Worm (Caenorhabditis elegans) whole organism, L3 larva: ENCODE measurements around the gene mml-1.
A peak's percentile ranks its signal among the peaks of the same experiment; 100 is the strongest.

ENCODE experiments used
- R02D3.7 ChIP-seq: fragments of 150-350 bp; optimal IDR thresholded peaks from 2 replicates; lab custom pipeline; 2014; ENCODE audit warnings: missing biosample characterization, missing genetic modification characterization
- ZK546.5 ChIP-seq: sonication (generic microtip); optimal IDR thresholded peaks from 2 replicates; lab custom pipeline; 2017; ENCODE audit warnings: missing biosample characterization, missing genetic modification characterization
- aly-2 ChIP-seq: fragments of 150-350 bp; optimal IDR thresholded peaks from 2 replicates; lab custom pipeline; 2014; ENCODE audit warnings: missing biosample characterization, missing genetic modification characterization
- ama-1 ChIP-seq: fragments of 150-350 bp; optimal IDR thresholded peaks from 2 replicates; lab custom pipeline; 2018
- ceh-16 ChIP-seq: sonication (generic microtip); optimal IDR thresholded peaks from 2 replicates; lab custom pipeline; 2017; ENCODE audit warnings: missing biosample characterization, missing genetic modification characterization
- ceh-28 ChIP-seq: fragments of 150-350 bp; optimal IDR thresholded peaks from 2 replicates; lab custom pipeline; 2014; ENCODE audit warnings: missing biosample characterization, missing genetic modification reagents, missing genetic modification characterization
- ceh-82 ChIP-seq: fragments of 150-350 bp; optimal IDR thresholded peaks from 2 replicates; lab custom pipeline; 2014; ENCODE audit warnings: missing biosample characterization, missing genetic modification characterization
- ceh-9 ChIP-seq: sonication (generic microtip); optimal IDR thresholded peaks from 2 replicates; lab custom pipeline; 2018; ENCODE audit warnings: missing biosample characterization, missing genetic modification characterization
- egl-27 ChIP-seq: sonication (generic microtip); optimal IDR thresholded peaks from 4 replicates; lab custom pipeline; 2017; ENCODE audit warnings: missing biosample characterization, missing genetic modification reagents, missing genetic modification characterization
- egl-5 ChIP-seq: fragments of 150-350 bp; optimal IDR thresholded peaks from 2 replicates; lab custom pipeline; 2017; ENCODE audit warnings: missing biosample characterization, missing genetic modification reagents, missing genetic modification characterization, inconsistent platforms
- elt-1 ChIP-seq: fragments of 150-350 bp; optimal IDR thresholded peaks from 2 replicates; lab custom pipeline; 2014; ENCODE audit warnings: missing biosample characterization, missing genetic modification characterization
- elt-2 ChIP-seq: sonication (generic microtip); optimal IDR thresholded peaks from 2 replicates; lab custom pipeline; 2016; ENCODE audit warnings: missing genetic modification reagents, mild to moderate bottlenecking, missing genetic modification characterization, missing compliant biosample characterization
- eor-1 ChIP-seq, 2 experiments: fragments of 150-350 bp; optimal IDR thresholded peaks; 2 replicates each; lab custom pipeline; 2014 to 2018; ENCODE audit warnings: missing biosample characterization in 2 of 2, missing genetic modification characterization in 2 of 2
- fkh-10 ChIP-seq: sonication (generic microtip); optimal IDR thresholded peaks from 2 replicates; lab custom pipeline; 2017; ENCODE audit warnings: missing biosample characterization, missing genetic modification reagents, missing genetic modification characterization
- fos-1 ChIP-seq: fragments of 150-350 bp; optimal IDR thresholded peaks from 2 replicates; lab custom pipeline; 2014; ENCODE audit warnings: missing biosample characterization, missing genetic modification characterization
- hmg-11 ChIP-seq: sonication (generic microtip); optimal IDR thresholded peaks from 2 replicates; lab custom pipeline; 2016; ENCODE audit warnings: missing genetic modification characterization, missing compliant biosample characterization
- jun-1 ChIP-seq: fragments of 150-350 bp; optimal IDR thresholded peaks from 2 replicates; lab custom pipeline; 2014; ENCODE audit warnings: missing biosample characterization, missing genetic modification reagents, missing genetic modification characterization
- lin-15B ChIP-seq: fragments of 150-350 bp; optimal IDR thresholded peaks from 2 replicates; lab custom pipeline; 2014; ENCODE audit warnings: missing biosample characterization, missing genetic modification characterization
- lin-39 ChIP-seq: fragments of 150-350 bp; optimal IDR thresholded peaks from 2 replicates; lab custom pipeline; 2018; ENCODE audit warnings: missing biosample characterization, missing genetic modification reagents, missing genetic modification characterization
- lsy-12 ChIP-seq: sonication (generic microtip); optimal IDR thresholded peaks from 2 replicates; lab custom pipeline; 2016; ENCODE audit warnings: mild to moderate bottlenecking, missing genetic modification characterization, missing compliant biosample characterization
- mdl-1 ChIP-seq: fragments of 150-350 bp; optimal IDR thresholded peaks from 2 replicates; lab custom pipeline; 2014; ENCODE audit warnings: missing biosample characterization, missing genetic modification characterization
- mml-1 ChIP-seq: fragments of 150-350 bp; sonication (generic microtip); optimal IDR thresholded peaks from 3 replicates; lab custom pipeline; 2014; ENCODE audit warnings: missing biosample characterization, missing genetic modification characterization
- nfya-1 ChIP-seq: sonication (generic microtip); optimal IDR thresholded peaks from 2 replicates; lab custom pipeline; 2017; ENCODE audit warnings: missing genetic modification characterization, mild to moderate bottlenecking, missing compliant biosample characterization, antibody characterized with exemption, moderate library complexity; ENCODE audit not compliant: insufficient read depth
- nhr-11 ChIP-seq: fragments of 150-350 bp; optimal IDR thresholded peaks from 2 replicates; lab custom pipeline; 2014; ENCODE audit warnings: missing biosample characterization, missing genetic modification characterization
- nhr-12 ChIP-seq: fragments of 150-350 bp; optimal IDR thresholded peaks from 2 replicates; lab custom pipeline; 2014; ENCODE audit warnings: missing biosample characterization, missing genetic modification characterization
- nhr-23 ChIP-seq: fragments of 150-350 bp; optimal IDR thresholded peaks from 2 replicates; lab custom pipeline; 2014; ENCODE audit warnings: missing biosample characterization, missing genetic modification reagents, missing genetic modification characterization
- nhr-237 ChIP-seq: fragments of 150-350 bp; optimal IDR thresholded peaks from 2 replicates; lab custom pipeline; 2014; ENCODE audit warnings: missing biosample characterization, missing genetic modification characterization
- nhr-25 ChIP-seq: sonication (generic microtip); optimal IDR thresholded peaks from 2 replicates; lab custom pipeline; 2017; ENCODE audit warnings: missing biosample characterization, missing genetic modification characterization
- nhr-28 ChIP-seq: fragments of 150-350 bp; optimal IDR thresholded peaks from 2 replicates; lab custom pipeline; 2014; ENCODE audit warnings: missing biosample characterization, missing genetic modification characterization
- nhr-43 ChIP-seq: sonication (generic microtip); optimal IDR thresholded peaks from 2 replicates; lab custom pipeline; 2016; ENCODE audit warnings: mild to moderate bottlenecking, missing genetic modification characterization, missing compliant biosample characterization; ENCODE audit not compliant: poor library complexity, severe bottlenecking
- nhr-77 ChIP-seq: fragments of 150-350 bp; optimal IDR thresholded peaks from 2 replicates; lab custom pipeline; 2014; ENCODE audit warnings: missing biosample characterization, missing genetic modification characterization
- pha-4 ChIP-seq: fragments of 150-350 bp; optimal IDR thresholded peaks from 2 replicates; lab custom pipeline; 2014; ENCODE audit warnings: missing biosample characterization, missing genetic modification reagents, missing genetic modification characterization
- sea-2 ChIP-seq: fragments of 150-350 bp; sonication (generic microtip); optimal IDR thresholded peaks from 4 replicates; lab custom pipeline; 2014; ENCODE audit warnings: missing biosample characterization, missing genetic modification reagents, missing genetic modification characterization
- skn-1 ChIP-seq: fragments of 150-350 bp; optimal IDR thresholded peaks from 2 replicates; lab custom pipeline; 2014; ENCODE audit warnings: missing biosample characterization, missing genetic modification characterization
- snpc-4 ChIP-seq: fragments of 150-350 bp; optimal IDR thresholded peaks from 2 replicates; lab custom pipeline; 2014; ENCODE audit warnings: missing biosample characterization, missing genetic modification characterization
- tbx-2 ChIP-seq: sonication (generic microtip); optimal IDR thresholded peaks from 2 replicates; lab custom pipeline; 2016; ENCODE audit warnings: mild to moderate bottlenecking, missing genetic modification characterization, missing compliant biosample characterization
- unc-62 ChIP-seq: fragments of 150-350 bp; sonication (generic microtip); optimal IDR thresholded peaks from 4 replicates; lab custom pipeline; 2014; ENCODE audit warnings: missing biosample characterization, missing genetic modification reagents, missing genetic modification characterization
- zag-1 ChIP-seq: fragments of 150-350 bp; optimal IDR thresholded peaks from 2 replicates; lab custom pipeline; 2014; ENCODE audit warnings: missing biosample characterization, missing genetic modification characterization
- ztf-11 ChIP-seq: fragments of 150-350 bp; optimal IDR thresholded peaks from 2 replicates; lab custom pipeline; 2014; ENCODE audit warnings: missing biosample characterization, missing genetic modification characterization

mml-1 gene

DNA sequence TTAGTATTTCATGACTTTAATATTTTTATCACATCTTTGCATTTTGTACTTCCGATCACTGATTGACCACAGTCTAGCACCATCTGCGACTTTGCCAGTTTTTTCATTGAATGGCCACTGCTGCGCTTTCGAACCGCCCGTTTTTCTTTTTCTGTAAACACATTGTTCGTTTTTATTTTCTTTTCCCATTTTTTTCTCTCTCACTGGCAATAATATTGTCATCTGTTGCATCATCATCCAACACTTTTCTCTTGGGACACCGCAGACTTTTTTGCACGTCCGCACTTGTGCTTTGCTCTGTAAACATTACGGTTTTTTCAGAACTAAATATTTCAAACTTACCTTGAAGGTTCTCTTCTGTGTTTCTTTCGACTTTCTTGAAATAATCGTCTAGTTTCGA lies 15.9 kb downstream of the mml-1 start:
- TF ChIP-seq nfya-1 (tag; lab: Kevin White, UChicago): peak; percentile 8
- TF ChIP-seq pha-4 (tag; lab: Kevin White, UChicago): peak; percentile 82
- no peak for TF ChIP-seq nhr-28 (tag; lab: Kevin White, UChicago)
- no peak for TF ChIP-seq hmg-11 (tag; lab: Kevin White, UChicago)

ce11 chrIII:7357356-7357755 lies 17.2 kb downstream of the mml-1 start, which contains the start of gene F08F8.10:
TSS of gene F08F8.10 (minus strand) at chrIII:7357393.
- TF ChIP-seq elt-1 (tag; lab: Kevin White, UChicago) (no peak), pha-4 (tag; lab: Kevin White, UChicago) (peak; percentile 63), nfya-1 (tag; lab: Kevin White, UChicago) (peak; percentile 33), nhr-77 (no peak), ama-1 (lab: Kevin White, UChicago) (no peak), aly-2 (tag; lab: Kevin White, UChicago) (no peak), ztf-11 (no peak), ceh-16 (no peak), zag-1 (tag; lab: Kevin White, UChicago) (no peak), egl-27 (tag; lab: Kevin White, UChicago) (no peak), ceh-82 (tag; lab: Kevin White, UChicago) (no peak), fos-1 (tag; lab: Kevin White, UChicago) (no peak), egl-5 (peak; percentile 35), nhr-43 (no peak), snpc-4 (tag; lab: Kevin White, UChicago) (peak; percentile 47), nhr-28 (tag; lab: Kevin White, UChicago) (no peak), nhr-11 (tag; lab: Kevin White, UChicago) (no peak), lin-15B (tag; lab: Kevin White, UChicago) (no peak), mdl-1 (no peak), lsy-12 (no peak), jun-1 (no peak), nhr-12 (tag; lab: Kevin White, UChicago) (no peak), ceh-9 (tag; lab: Kevin White, UChicago) (no peak), ZK546.5 (tag; lab: Kevin White, UChicago) (no peak), nhr-237 (tag; lab: Kevin White, UChicago) (no peak), fkh-10 (no peak), nhr-25 (tag; lab: Kevin White, UChicago) (peak; percentile 18), hmg-11 (tag; lab: Kevin White, UChicago) (peak; percentile 27), nhr-23 (tag; lab: Kevin White, UChicago) (no peak), unc-62 (GFP tag; lab: Kevin White, UChicago) (no peak), eor-1 (tag; optimal IDR thresholded peaks at IDR 0.05; lab: Kevin White, UChicago) (no peak), skn-1 (tag; lab: Kevin White, UChicago) (no peak), lin-39 (tag; lab: Kevin White, UChicago) (no peak), elt-2 (tag; lab: Kevin White, UChicago) (no peak)

ce11 chrIII:7353871-7354270 lies 20.7 kb downstream of the mml-1 start, which contains the start of gene F08F8.9:
TSS of gene F08F8.9 (minus strand) at chrIII:7353971.
- TF ChIP-seq elt-2 (tag; lab: Kevin White, UChicago) (peak; percentile 1), unc-62 (GFP tag; lab: Kevin White, UChicago) (no peak), pha-4 (tag; lab: Kevin White, UChicago) (peak; percentile 4), R02D3.7 (tag; lab: Kevin White, UChicago) (no peak), nhr-77 (no peak), mml-1 (tag; lab: Kevin White, UChicago) (no peak), egl-27 (tag; lab: Kevin White, UChicago) (no peak)
- TF ChIP-seq, all 47 proteins: peak for 2

ce11 chrIII:7349075-7349474 lies 25.5 kb downstream of the mml-1 start, which contains the start of gene gos-28:
TSS of gene gos-28 (minus strand) at chrIII:7349175.
- TF ChIP-seq lin-39 (tag; lab: Kevin White, UChicago): no peak
- TF ChIP-seq fos-1 (tag; lab: Kevin White, UChicago): no peak
- TF ChIP-seq ceh-28 (tag; lab: Kevin White, UChicago): no peak
- TF ChIP-seq ceh-9 (tag; lab: Kevin White, UChicago): no peak
- TF ChIP-seq ceh-82 (tag; lab: Kevin White, UChicago): no peak
- TF ChIP-seq tbx-2 (tag; lab: Kevin White, UChicago): no peak
- no peak for TF ChIP-seq snpc-4 (tag; lab: Kevin White, UChicago)
- no peak for TF ChIP-seq ama-1 (lab: Kevin White, UChicago)
- no peak for TF ChIP-seq sea-2
- TF ChIP-seq unc-62 (GFP tag; lab: Kevin White, UChicago): no peak
- TF ChIP-seq jun-1: no peak
- TF ChIP-seq hmg-11 (tag; lab: Kevin White, UChicago): no peak
